Worm (Caenorhabditis elegans): Measurements from ENCODE around the gene zipt-2.3.

Gene zipt-2.3

ce11 chrII:13756232-13756631 is 40.6 kb upstream of the zipt-2.3 start (continued):
- TF ChIP-seq C34F6.9 (tag; optimal IDR thresholded peaks at IDR 0.05) (peak; percentile 46), sma-9 (GFP tag; optimal IDR thresholded peaks at IDR 0.05) (peak; percentile 1), sma-9 (tag; optimal IDR thresholded peaks at IDR 0.05) (no peak), lin-39 (tag; optimal IDR thresholded peaks at IDR 0.05) (no peak), nhr-21 (tag; optimal IDR thresholded peaks at IDR 0.05) (no peak)

- TF ChIP-seq nhr-77 (tag; optimal IDR thresholded peaks at IDR 0.05) (no peak), aly-2 (tag; optimal IDR thresholded peaks at IDR 0.05) (no peak), nhr-21 (tag; optimal IDR thresholded peaks at IDR 0.05) (no peak), nhr-23 (tag; optimal IDR thresholded peaks at IDR 0.05) (no peak), R02D3.7 (tag; optimal IDR thresholded peaks at IDR 0.05) (no peak), C34F6.9 (tag; optimal IDR thresholded peaks at IDR 0.05) (no peak), mab-5 (tag; optimal IDR thresholded peaks at IDR 0.05) (no peak), F13H6.1 (tag; optimal IDR thresholded peaks at IDR 0.05) (no peak), nhr-12 (tag; optimal IDR thresholded peaks at IDR 0.05) (no peak), lin-11 (tag; optimal IDR thresholded peaks at IDR 0.05) (no peak), unc-62 (GFP tag; optimal IDR thresholded peaks at IDR 0.05) (no peak), elt-1 (tag; optimal IDR thresholded peaks at IDR 0.05) (no peak), ceh-82 (tag; optimal IDR thresholded peaks at IDR 0.05) (no peak), nhr-10 (tag; optimal IDR thresholded peaks at IDR 0.05) (no peak)
These were observed 36.3 kb upstream of the zipt-2.3 start, which contains the start of gene arrd-14 for ce11 chrII:13752016-13752415. TSS of gene arrd-14 (plus strand) at chrII:13752316.

- peak; percentile 23 for TF ChIP-seq gmeb-1 (tag; optimal IDR thresholded peaks at IDR 0.05)
- TF ChIP-seq elt-3 (tag; optimal IDR thresholded peaks at IDR 0.05): no peak
These were observed 35.4 kb upstream of the zipt-2.3 start for ce11 chrII:13751030-13751429.

- TF ChIP-seq sem-4 (tag; optimal IDR thresholded peaks at IDR 0.05): no peak
- TF ChIP-seq ceh-82 (tag; optimal IDR thresholded peaks at IDR 0.05): no peak
- no peak for TF ChIP-seq lin-13 (GFP tag; optimal IDR thresholded peaks at IDR 0.05)
- no peak for TF ChIP-seq zag-1 (tag; optimal IDR thresholded peaks at IDR 0.05)
- no peak for TF ChIP-seq lin-11 (tag; optimal IDR thresholded peaks at IDR 0.05)
- TF ChIP-seq blmp-1 (tag; optimal IDR thresholded peaks at IDR 0.05; ENCODE audit: insufficient read depth): no peak
- no peak for TF ChIP-seq ztf-1 (GFP tag; conservative IDR thresholded peaks at IDR 0.05)
- TF ChIP-seq ceh-16 (tag; optimal IDR thresholded peaks at IDR 0.05): no peak
- TF ChIP-seq nhr-12 (tag; optimal IDR thresholded peaks at IDR 0.05): no peak
- no peak for TF ChIP-seq aly-2 (tag; optimal IDR thresholded peaks at IDR 0.05)
These were observed 34.4 kb upstream of the zipt-2.3 start for ce11 chrII:13750128-13750527.

ce11 chrII:13741449-13741848 is 25.8 kb upstream of the zipt-2.3 start, which contains the start of gene mig-14:
TSS of gene mig-14 (plus strand) at chrII:13741738.
- no peak for TF ChIP-seq unc-62 (GFP tag; optimal IDR thresholded peaks at IDR 0.05)
- TF ChIP-seq unc-55 (GFP tag; optimal IDR thresholded peaks at IDR 0.05): no peak
- TF ChIP-seq nhr-237 (tag; optimal IDR thresholded peaks at IDR 0.05): no peak
- no peak for TF ChIP-seq sma-3 (GFP tag; optimal IDR thresholded peaks at IDR 0.05)
- no peak for TF ChIP-seq snpc-4 (tag; optimal IDR thresholded peaks at IDR 0.05)

- TF ChIP-seq nhr-129 (tag; optimal IDR thresholded peaks at IDR 0.05) (peak; percentile 12), lsy-2 (tag; optimal IDR thresholded peaks at IDR 0.05) (peak in 1 of 2 experiments; percentile 22), ztf-11 (tag; optimal IDR thresholded peaks at IDR 0.05) (no peak), unc-55 (GFP tag; optimal IDR thresholded peaks at IDR 0.05) (peak; percentile 23), elt-1 (tag; optimal IDR thresholded peaks at IDR 0.05) (no peak), nhr-25 (tag; optimal IDR thresholded peaks at IDR 0.05) (peak; percentile 7), Y55F3AM.14 (GFP tag; optimal IDR thresholded peaks at IDR 0.05) (no peak), lin-13 (GFP tag; optimal IDR thresholded peaks at IDR 0.05) (no peak)
These were observed 23.7 kb upstream of the zipt-2.3 start for ce11 chrII:13739423-13739822.

Data from whole organism, L2 larva.